Fruit fly (Drosophila melanogaster): ENCODE data around the gene elm.

elm gene

dm6 chr3R:5647705-5648568, 6.7 kb downstream of the elm start (continued):
- peak; percentile 72 for TF ChIP-seq crol (GFP tag; IDR thresholded peaks at IDR 0.05)
- TF ChIP-seq CG12744 (GFP tag; optimal IDR thresholded peaks at IDR 0.05), result no peak
- peak; percentile 19 for TF ChIP-seq sens (GFP tag)
- TF ChIP-seq gcm2 (GFP tag; optimal IDR thresholded peaks at IDR 0.05), result no peak
- no peak for TF ChIP-seq CG30431 (GFP tag; optimal IDR thresholded peaks at IDR 0.05)
- TF ChIP-seq CG12236 (GFP tag; optimal IDR thresholded peaks at IDR 0.05), result no peak
- no peak for TF ChIP-seq CG31441 (GFP tag; IDR thresholded peaks at IDR 0.05)
- no peak for TF ChIP-seq CoRest (tag; optimal IDR thresholded peaks at IDR 0.05)
- no peak for TF ChIP-seq HmgD (GFP tag; optimal IDR thresholded peaks at IDR 0.05)
- TF ChIP-seq bowl (GFP tag; IDR thresholded peaks at IDR 0.05), result no peak
- TF ChIP-seq CG7928 (GFP tag; optimal IDR thresholded peaks at IDR 0.05), result no peak
- TF ChIP-seq ems (GFP tag; optimal IDR thresholded peaks at IDR 0.05), result no peak
- no peak for TF ChIP-seq CG12219 (GFP tag; optimal IDR thresholded peaks at IDR 0.05)
- TF ChIP-seq ato (GFP tag; IDR thresholded peaks at IDR 0.05; ENCODE audit: partially characterized antibody), result no peak
- TF ChIP-seq CG31388 (GFP tag; optimal IDR thresholded peaks at IDR 0.05), result no peak
- TF ChIP-seq Trl (optimal IDR thresholded peaks at IDR 0.05), result no peak
- no peak for TF ChIP-seq Trl (GFP tag; optimal IDR thresholded peaks at IDR 0.05)
- peak; percentile 20 for TF ChIP-seq kah (GFP tag; optimal IDR thresholded peaks at IDR 0.05)
- no peak for TF ChIP-seq wor (GFP tag; IDR thresholded peaks at IDR 0.05)
- TF ChIP-seq CG2202 (tag; optimal IDR thresholded peaks at IDR 0.05), result no peak
- TF ChIP-seq Atf-2 (GFP tag; optimal IDR thresholded peaks at IDR 0.05), result no peak
- no peak for TF ChIP-seq HLH54F (GFP tag; optimal IDR thresholded peaks at IDR 0.05)
- TF ChIP-seq CG6854 (GFP tag; optimal IDR thresholded peaks at IDR 0.05), result no peak
- no peak for TF ChIP-seq CG3838 (GFP tag; optimal IDR thresholded peaks at IDR 0.05)
- TF ChIP-seq sna (GFP tag; IDR thresholded peaks at IDR 0.05; ENCODE audit: partially characterized antibody), result no peak
- no peak for TF ChIP-seq Optix (GFP tag; IDR thresholded peaks at IDR 0.05)
- no peak for TF ChIP-seq Dad (GFP tag; optimal IDR thresholded peaks at IDR 0.05)
- TF ChIP-seq ash1 (GFP tag; optimal IDR thresholded peaks at IDR 0.05), result no peak
- TF ChIP-seq stwl (tag; optimal IDR thresholded peaks at IDR 0.05), result no peak
- TF ChIP-seq CG12769 (tag; optimal IDR thresholded peaks at IDR 0.05), result peak; percentile 53
- TF ChIP-seq NfI (GFP tag; optimal IDR thresholded peaks at IDR 0.05), result no peak
- no peak for TF ChIP-seq CG10654 (GFP tag; optimal IDR thresholded peaks at IDR 0.05)
- TF ChIP-seq crp (GFP tag; optimal IDR thresholded peaks at IDR 0.05), result no peak
- no peak for TF ChIP-seq CG1529 (GFP tag; optimal IDR thresholded peaks at IDR 0.05)
- TF ChIP-seq gro (GFP tag; optimal IDR thresholded peaks at IDR 0.05), result no peak
- 0 out of 2 replicates have a peak, but pooled peaks have one; percentile 6 for TF ChIP-seq MBD-R2 (GFP tag; IDR thresholded peaks at IDR 0.05)
- no peak for TF ChIP-seq jumu (GFP tag; optimal IDR thresholded peaks at IDR 0.05)
- TF ChIP-seq CG14014 (GFP tag; IDR thresholded peaks at IDR 0.05), result no peak
- TF ChIP-seq Hmx (GFP tag; optimal IDR thresholded peaks at IDR 0.05), result no peak
- TF ChIP-seq Poxn (GFP tag; IDR thresholded peaks at IDR 0.05), result no peak
- no peak for TF ChIP-seq D19A (tag; optimal IDR thresholded peaks at IDR 0.05)
- no peak for TF ChIP-seq CG18476 (GFP tag; optimal IDR thresholded peaks at IDR 0.05)
- TF ChIP-seq HmgZ (tag; optimal IDR thresholded peaks at IDR 0.05), result no peak
- TF ChIP-seq chinmo (GFP tag; IDR thresholded peaks at IDR 0.05; ENCODE audit: partially characterized antibody), result peak; percentile 63; the same call in 2 of the 4 replicates
- no peak for TF ChIP-seq ci (GFP tag; IDR thresholded peaks at IDR 0.05)
- TF ChIP-seq vvl (GFP tag; IDR thresholded peaks at IDR 0.05), result peak; percentile 52; the same call in 1 of the 2 replicates
- no peak for TF ChIP-seq Asciz (GFP tag; optimal IDR thresholded peaks at IDR 0.05)
- no peak for TF ChIP-seq NC2β (GFP tag; optimal IDR thresholded peaks at IDR 0.05)
- no peak for TF ChIP-seq lmd (GFP tag; IDR thresholded peaks at IDR 0.05)
- TF ChIP-seq CG4282 (GFP tag; optimal IDR thresholded peaks at IDR 0.05), result no peak
- TF ChIP-seq Dek (tag; optimal IDR thresholded peaks at IDR 0.05), result no peak

Data from whole organism, embryonic.